Worm (Caenorhabditis elegans) whole organism, L4 larva: Measurements from ENCODE around the gene arle-14.

ENCODE experiments used
- D1046.2 ChIP-seq: fragments of 200-800 bp; sonication (Bioruptor generic); IDR thresholded peaks from 2 replicates; pipeline ENCODE4 v1.3.6; 2022; ENCODE audit warnings: missing genetic modification characterization, missing compliant biosample characterization
- F10B5.3 ChIP-seq: sonication (generic microtip); optimal IDR thresholded peaks from 2 replicates; lab custom pipeline; 2016; ENCODE audit warnings: mild to moderate bottlenecking, missing genetic modification characterization, missing compliant biosample characterization
- F37D6.2 ChIP-seq: sonication (generic microtip); optimal IDR thresholded peaks from 2 replicates; lab custom pipeline; 2016; ENCODE audit warnings: mild to moderate bottlenecking, missing genetic modification characterization, missing compliant biosample characterization
- F44E2.7 ChIP-seq: fragments of 200-800 bp; sonication (Bioruptor generic); IDR thresholded peaks from 2 replicates; pipeline ENCODE4 v2.1.2; 2022; ENCODE audit warnings: missing genetic modification characterization, missing compliant biosample characterization
- R02D3.7 ChIP-seq: fragments of 150-350 bp; sonication (generic microtip); optimal IDR thresholded peaks from 3 replicates; lab custom pipeline; 2014; ENCODE audit warnings: missing biosample characterization, missing genetic modification characterization
- T20F7.1 ChIP-seq: fragments of 200-800 bp; sonication (Bioruptor generic); optimal IDR thresholded peaks from 2 replicates; lab custom pipeline; 2018; ENCODE audit warnings: mild to moderate bottlenecking, missing genetic modification characterization, missing compliant biosample characterization
- ZK337.2 ChIP-seq: fragments of 200-800 bp; sonication (Bioruptor generic); IDR thresholded peaks from 2 replicates; pipeline ENCODE4 v1.3.6; 2022; ENCODE audit warnings: missing genetic modification reagents, missing genetic modification characterization, missing compliant biosample characterization
- ZK546.5 ChIP-seq, 2 experiments: sonication (generic microtip); optimal IDR thresholded peaks; 2 replicates each; lab custom pipeline; 2017; ENCODE audit warnings: missing biosample characterization in 2 of 2, missing genetic modification characterization in 2 of 2
- aha-1 ChIP-seq: fragments of 150-350 bp; peaks from one replicate; lab custom pipeline; 2014; ENCODE audit warnings: missing biosample characterization, missing genetic modification characterization
- attf-4 ChIP-seq: sonication (generic microtip); optimal IDR thresholded peaks from 3 replicates; lab custom pipeline; 2017; ENCODE audit warnings: missing biosample characterization, missing genetic modification characterization
- ceh-20 ChIP-seq: fragments of 200-800 bp; sonication (Bioruptor generic); IDR thresholded peaks from 2 replicates; pipeline ENCODE4 v1.3.6; 2022; ENCODE audit warnings: missing genetic modification reagents, missing genetic modification characterization, missing compliant biosample characterization
- ceh-28 ChIP-seq: fragments of 150-350 bp; optimal IDR thresholded peaks from 2 replicates; lab custom pipeline; 2014; ENCODE audit warnings: missing biosample characterization, missing genetic modification reagents, missing genetic modification characterization
- ceh-44 ChIP-seq: fragments of 200-800 bp; sonication (Bioruptor generic); IDR thresholded peaks from 2 replicates; pipeline ENCODE4 v1.3.6; 2022; ENCODE audit warnings: missing genetic modification reagents, missing genetic modification characterization, missing compliant biosample characterization
- daf-12 ChIP-seq: fragments of 150-350 bp; optimal IDR thresholded peaks from 2 replicates; lab custom pipeline; 2014; ENCODE audit warnings: missing biosample characterization, missing genetic modification reagents, missing genetic modification characterization
- daf-16 ChIP-seq, 3 experiments: sonication (generic microtip); optimal IDR thresholded peaks; 2 replicates each; lab custom pipeline; 2016 to 2017; ENCODE audit warnings: missing genetic modification characterization in 3 of 3, missing genetic modification reagents in 3 of 3, mild to moderate bottlenecking in 2 of 3, missing compliant biosample characterization in 2 of 3, missing biosample characterization in 1 of 3, moderate library complexity in 1 of 3
- dmd-8 ChIP-seq: fragments of 200-800 bp; sonication (Bioruptor generic); IDR thresholded peaks from 2 replicates; pipeline ENCODE4 v1.3.6; 2022; ENCODE audit warnings: missing genetic modification characterization, missing compliant biosample characterization
- dpl-1 ChIP-seq: fragments of 150-350 bp; optimal IDR thresholded peaks from 2 replicates; lab custom pipeline; 2014; ENCODE audit warnings: missing biosample characterization, missing genetic modification reagents, missing genetic modification characterization
- duxl-1 ChIP-seq: sonication (generic microtip); optimal IDR thresholded peaks from 2 replicates; lab custom pipeline; 2016; ENCODE audit warnings: mild to moderate bottlenecking, missing genetic modification characterization, moderate library complexity, missing compliant biosample characterization; ENCODE audit not compliant: poor library complexity
- dve-1 ChIP-seq: sonication (generic microtip); optimal IDR thresholded peaks from 2 replicates; lab custom pipeline; 2017; ENCODE audit warnings: antibody characterized with exemption, mild to moderate bottlenecking, missing genetic modification characterization, missing compliant biosample characterization; ENCODE audit not compliant: insufficient read depth
- egl-27 ChIP-seq: sonication (generic microtip); optimal IDR thresholded peaks from 3 replicates; lab custom pipeline; 2017; ENCODE audit warnings: missing biosample characterization, missing genetic modification reagents, missing genetic modification characterization
- hif-1 ChIP-seq, 2 experiments: sonication (generic microtip); optimal IDR thresholded peaks; 2 replicates each; lab custom pipeline; 2016 to 2017; ENCODE audit warnings: missing compliant biosample characterization in 2 of 2, missing genetic modification characterization in 2 of 2, missing genetic modification reagents in 2 of 2, missing genotype in 2 of 2, mild to moderate bottlenecking in 1 of 2
- hlh-30 ChIP-seq: sonication (generic microtip); optimal IDR thresholded peaks from 2 replicates; lab custom pipeline; 2017; ENCODE audit warnings: antibody characterized with exemption, mild to moderate bottlenecking, missing genetic modification characterization, missing compliant biosample characterization; ENCODE audit not compliant: insufficient read depth
- hmg-1.1 ChIP-seq: fragments of 200-800 bp; sonication (Bioruptor generic); IDR thresholded peaks from 2 replicates; pipeline ENCODE4 v1.3.6; 2022; ENCODE audit warnings: missing genetic modification reagents, missing genetic modification characterization, missing compliant biosample characterization
- lim-7 ChIP-seq: fragments of 200-800 bp; sonication (Bioruptor generic); IDR thresholded peaks from 2 replicates; pipeline ENCODE4 v1.3.6; 2022; ENCODE audit warnings: missing genetic modification characterization, missing compliant biosample characterization
- lin-13 ChIP-seq: fragments of 150-350 bp; optimal IDR thresholded peaks from 2 replicates; lab custom pipeline; 2014; ENCODE audit warnings: missing biosample characterization, missing genetic modification reagents, missing genetic modification characterization
- lin-15B ChIP-seq: fragments of 150-350 bp; sonication (generic microtip); optimal IDR thresholded peaks from 3 replicates; lab custom pipeline; 2014; ENCODE audit warnings: missing biosample characterization, missing genetic modification characterization
- lin-38 ChIP-seq: fragments of 200-800 bp; sonication (Bioruptor generic); IDR thresholded peaks from 2 replicates; pipeline ENCODE4 v1.3.6; 2022; ENCODE audit warnings: missing genetic modification reagents, missing genetic modification characterization, missing compliant biosample characterization
- lin-39 ChIP-seq: fragments of 150-350 bp; optimal IDR thresholded peaks from 2 replicates; lab custom pipeline; 2014; ENCODE audit warnings: missing biosample characterization, missing genetic modification reagents, missing genetic modification characterization
- lsy-2 ChIP-seq, 2 experiments: fragments of 150-350 bp in 1 of 2; sonication (generic microtip) in 1 of 2; optimal IDR thresholded peaks; 2 replicates each; lab custom pipeline; 2014 to 2017; ENCODE audit warnings: missing biosample characterization in 2 of 2, missing genetic modification characterization in 2 of 2
- madf-9 ChIP-seq: fragments of 200-800 bp; sonication (Bioruptor generic); conservative IDR thresholded peaks from 2 replicates; pipeline ENCODE4 v1.3.6; 2022; ENCODE audit warnings: missing genetic modification reagents, missing genetic modification characterization, missing compliant biosample characterization
- mdl-1 ChIP-seq, 2 experiments: fragments of 150-350 bp in 1 of 2; sonication (generic microtip) in 1 of 2; optimal IDR thresholded peaks; 2 replicates each; lab custom pipeline; 2014 to 2017; ENCODE audit warnings: missing biosample characterization in 2 of 2, missing genetic modification characterization in 2 of 2
- mep-1 ChIP-seq: fragments of 150-350 bp; sonication (generic microtip); optimal IDR thresholded peaks from 3 replicates; lab custom pipeline; 2014; ENCODE audit warnings: missing biosample characterization, missing genetic modification characterization
- nhr-237 ChIP-seq: sonication (generic microtip); optimal IDR thresholded peaks from 2 replicates; lab custom pipeline; 2017; ENCODE audit warnings: missing biosample characterization, missing genetic modification characterization
- nhr-41 ChIP-seq: fragments of 200-800 bp; sonication (Bioruptor generic); IDR thresholded peaks from 2 replicates; pipeline ENCODE4 v1.3.6; 2022; ENCODE audit warnings: missing genetic modification reagents, missing genetic modification characterization, missing compliant biosample characterization
- nhr-48 ChIP-seq: sonication (generic microtip); optimal IDR thresholded peaks from 2 replicates; lab custom pipeline; 2016; ENCODE audit warnings: mild to moderate bottlenecking, missing genetic modification characterization, missing compliant biosample characterization
- pqm-1 ChIP-seq: sonication (generic microtip); optimal IDR thresholded peaks from 2 replicates; lab custom pipeline; 2017; ENCODE audit warnings: missing biosample characterization, missing genetic modification characterization
- set-16 ChIP-seq: fragments of 200-800 bp; sonication (Bioruptor generic); IDR thresholded peaks from 2 replicates; pipeline ENCODE4 v1.3.6; 2022; ENCODE audit warnings: missing genetic modification reagents, missing genetic modification characterization, missing compliant biosample characterization
- skn-1 ChIP-seq: fragments of 150-350 bp; optimal IDR thresholded peaks from 2 replicates; lab custom pipeline; 2014; ENCODE audit warnings: missing biosample characterization, missing genetic modification characterization
- snpc-4 ChIP-seq: fragments of 150-350 bp; optimal IDR thresholded peaks from 2 replicates; lab custom pipeline; 2014; ENCODE audit warnings: missing biosample characterization, missing genetic modification characterization
- spr-1 ChIP-seq: sonication (generic microtip); optimal IDR thresholded peaks from 2 replicates; lab custom pipeline; 2016; ENCODE audit warnings: mild to moderate bottlenecking, missing genetic modification characterization, missing compliant biosample characterization
- tra-1 ChIP-seq: fragments of 200-800 bp; sonication (Bioruptor generic); IDR thresholded peaks from 2 replicates; pipeline ENCODE4 v1.3.6; 2022; ENCODE audit warnings: missing genetic modification reagents, missing genetic modification characterization, missing compliant biosample characterization
- unc-62 ChIP-seq, 3 experiments: fragments of 150-350 bp in 1 of 3; sonication (generic microtip); optimal IDR thresholded peaks in 2 of 3; peaks in 1 of 3; 1 replicate in 1 of 3; 2 replicates in 2 of 3; lab custom pipeline; 2014 to 2017; ENCODE audit warnings: missing biosample characterization in 3 of 3, missing genetic modification characterization in 3 of 3, missing genetic modification reagents in 3 of 3, missing genotype in 1 of 3
- zip-11 ChIP-seq: fragments of 200-800 bp; sonication (Bioruptor generic); IDR thresholded peaks from 2 replicates; pipeline ENCODE4 v1.3.6; 2022; ENCODE audit warnings: missing genetic modification characterization, missing compliant biosample characterization

The arle-14 gene

ce11 chrIII:5710676-5711075 is 18.0 kb downstream of the arle-14 start (continued):
- TF ChIP-seq unc-62 (GFP tag; optimal IDR thresholded peaks at IDR 0.05 in 1 of 2; lab: Kevin White, UChicago) (peak in 1 of 2 experiments; percentile 76), unc-62 (tag; optimal IDR thresholded peaks at IDR 0.05; lab: Kevin White, UChicago) (no peak), dve-1 (peak; percentile 41), hif-1 (tag; optimal IDR thresholded peaks at IDR 0.05; lab: Kevin White, UChicago) (no peak), lin-39 (tag; lab: Kevin White, UChicago) (no peak), F44E2.7 (GFP tag; lab: Robert Waterston, UW) (no peak), mdl-1 (tag; optimal IDR thresholded peaks at IDR 0.05; lab: Kevin White, UChicago) (peak in 1 of 2 experiments; percentile 80), lsy-2 (tag; optimal IDR thresholded peaks at IDR 0.05; lab: Kevin White, UChicago) (peak; percentile 59 to 81), hmg-1.1 (0 out of 2 replicates have a peak, but pooled peaks have one; percentile 37), egl-27 (tag; lab: Kevin White, UChicago) (no peak), dpl-1 (no peak), lin-13 (no peak), ceh-20 (GFP tag; lab: Robert Waterston, UW) (0 out of 2 replicates have a peak, but pooled peaks have one; percentile 37), dmd-8 (GFP tag; lab: Robert Waterston, UW) (no peak), madf-9 (GFP tag; lab: Robert Waterston, UW) (0 out of 2 replicates have a peak, but pooled peaks have one; percentile 42), duxl-1 (tag; lab: Kevin White, UChicago) (no peak), skn-1 (tag; lab: Kevin White, UChicago) (no peak), ceh-28 (tag; lab: Kevin White, UChicago) (no peak), nhr-41 (GFP tag; lab: Robert Waterston, UW) (0 out of 2 replicates have a peak, but pooled peaks have one; percentile 26), lin-38 (GFP tag; lab: Robert Waterston, UW) (no peak), ceh-44 (GFP tag; lab: Robert Waterston, UW) (no peak), F37D6.2 (no peak), daf-16 (GFP tag; optimal IDR thresholded peaks at IDR 0.05; lab: Kevin White, UChicago) (no peak), daf-16 (tag; optimal IDR thresholded peaks at IDR 0.05; lab: Kevin White, UChicago) (no peak), tra-1 (GFP tag; lab: Robert Waterston, UW) (no peak), zip-11 (GFP tag; lab: Robert Waterston, UW) (no peak), F10B5.3 (tag; lab: Kevin White, UChicago) (no peak), ZK546.5 (tag; optimal IDR thresholded peaks at IDR 0.05; lab: Kevin White, UChicago) (no peak), snpc-4 (tag; lab: Kevin White, UChicago) (no peak), attf-4 (tag; lab: Kevin White, UChicago) (no peak), mep-1 (peak; percentile 53), T20F7.1 (GFP tag; lab: Kevin White, UChicago) (no peak), daf-12 (tag; lab: Kevin White, UChicago) (no peak), ZK337.2 (GFP tag; lab: Robert Waterston, UW) (no peak)

ce11 chrIII:5711242-5711641 is 18.5 kb downstream of the arle-14 start, which contains the start of gene rbm-26:
Gene rbm-26, plus strand, starts transcription at chrIII:5711542.
- no peak for TF ChIP-seq lsy-2 (tag; optimal IDR thresholded peaks at IDR 0.05; lab: Kevin White, UChicago)
- no peak for TF ChIP-seq lin-13
- no peak for TF ChIP-seq daf-16 (GFP tag; optimal IDR thresholded peaks at IDR 0.05; lab: Kevin White, UChicago)
- peak; percentile 6 for TF ChIP-seq daf-16 (tag; optimal IDR thresholded peaks at IDR 0.05; lab: Kevin White, UChicago)

DNA sequence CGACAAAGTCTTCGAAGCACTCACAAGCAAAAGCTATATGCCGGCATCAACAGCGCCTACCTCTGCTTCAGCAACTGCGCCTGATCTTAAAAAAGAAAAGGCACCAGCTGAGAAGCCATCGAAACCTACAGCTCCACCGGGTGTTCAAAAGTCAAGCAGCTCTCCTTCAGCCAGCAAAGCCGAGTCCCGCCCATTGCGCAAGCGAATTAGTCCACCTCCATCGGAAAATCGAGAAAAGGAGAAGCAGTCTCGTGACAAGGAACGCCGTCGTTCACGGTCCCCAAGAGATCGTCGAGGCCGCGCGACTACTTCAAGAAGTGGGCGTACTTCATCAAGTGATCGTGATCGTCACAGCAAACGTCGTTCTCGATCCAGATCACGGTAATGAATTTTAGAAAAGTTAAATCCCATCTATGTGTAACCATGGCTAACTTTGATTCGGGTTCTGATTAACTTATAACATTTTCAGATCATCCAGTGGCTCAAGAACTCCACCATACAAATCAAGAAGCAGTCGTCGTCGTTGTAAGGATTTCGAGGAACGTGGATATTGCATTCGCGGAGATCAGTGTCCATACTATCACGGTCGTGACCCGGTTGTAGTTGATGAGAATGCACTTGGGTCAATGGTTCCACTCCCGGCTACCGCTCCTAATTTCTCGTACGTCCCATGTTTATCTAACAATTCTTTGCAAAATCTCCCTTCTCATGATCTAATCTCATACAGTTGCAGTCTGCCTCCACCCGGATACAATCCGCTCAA is 19.4 kb downstream of the arle-14 start:
- TF ChIP-seq spr-1 (tag; lab: Kevin White, UChicago) (no peak), unc-62 (GFP tag; optimal IDR thresholded peaks at IDR 0.05 in 1 of 2; lab: Kevin White, UChicago) (peak in 1 of 2 experiments; percentile 32), unc-62 (tag; optimal IDR thresholded peaks at IDR 0.05; lab: Kevin White, UChicago) (no peak), set-16 (GFP tag; lab: Robert Waterston, UW) (peak; percentile 65), nhr-237 (tag; lab: Kevin White, UChicago) (no peak), aha-1 (tag; lab: Kevin White, UChicago) (peak; percentile 93), F37D6.2 (no peak), D1046.2 (0 out of 2 replicates have a peak, but pooled peaks have one; percentile 25), hlh-30 (no peak), dmd-8 (GFP tag; lab: Robert Waterston, UW) (no peak), lim-7 (GFP tag; lab: Robert Waterston, UW) (no peak), pqm-1 (no peak), nhr-48 (no peak), R02D3.7 (tag; lab: Kevin White, UChicago) (no peak), lin-15B (tag; lab: Kevin White, UChicago) (no peak)
